Fruit fly (Drosophila melanogaster): ENCODE data around the gene drl.

DNA sequence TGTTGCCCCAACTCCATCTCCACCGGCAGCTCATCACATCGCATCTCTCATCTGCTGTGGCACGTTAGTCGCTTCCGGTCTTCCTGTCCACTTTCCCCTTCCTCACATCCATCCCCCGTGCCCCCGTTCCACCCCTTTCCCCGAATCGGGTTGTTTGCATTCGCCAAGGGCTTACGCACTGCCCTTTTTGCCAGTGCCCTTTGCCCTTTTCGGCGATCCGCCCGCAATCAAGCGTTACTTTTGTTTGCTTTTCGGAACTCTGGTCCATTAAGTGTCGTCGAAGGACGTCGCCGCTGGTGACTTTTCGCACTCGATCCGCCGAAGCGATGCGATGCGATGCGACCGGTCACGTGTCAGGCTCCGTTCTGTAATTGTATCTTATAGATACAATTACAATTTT is 32.2 kb downstream of the drl start:
- TF ChIP-seq ovo (GFP tag; optimal IDR thresholded peaks at IDR 0.05) = no peak
- TF ChIP-seq Crg-1 (GFP tag; optimal IDR thresholded peaks at IDR 0.05) = no peak
- TF ChIP-seq CG11617 (GFP tag; optimal IDR thresholded peaks at IDR 0.05) = no peak
- TF ChIP-seq Mnt (GFP tag; optimal IDR thresholded peaks at IDR 0.05) = no peak
- TF ChIP-seq tj (GFP tag; optimal IDR thresholded peaks at IDR 0.05) = no peak
- TF ChIP-seq toe (GFP tag; optimal IDR thresholded peaks at IDR 0.05) = no peak
- TF ChIP-seq CG14711 (tag; optimal IDR thresholded peaks at IDR 0.05) = no peak
